Fruit fly (Drosophila melanogaster) whole organism: ENCODE measurements around the gene CG2604.

Experiments used
- CG8478 ChIP-seq: fragments of >200 bp; optimal IDR thresholded peaks from 2 replicates; lab custom pipeline; 2018; ENCODE audit warnings: inconsistent platforms
- Dll ChIP-seq: fragments of >200 bp; optimal IDR thresholded peaks from 2 replicates; lab custom pipeline; 2017
- EcR ChIP-seq, 2 experiments: fragments of >200 bp; optimal IDR thresholded peaks; 2 replicates each; lab custom pipeline; 2017; ENCODE audit warnings: missing biosample characterization in 2 of 2, missing genetic modification characterization in 2 of 2, missing genetic modification reagents in 2 of 2
- pan ChIP-seq: fragments of >200 bp; optimal IDR thresholded peaks from 2 replicates; lab custom pipeline; 2017
- psq ChIP-seq: fragments of >200 bp; optimal IDR thresholded peaks from 2 replicates; lab custom pipeline; 2017

- TF ChIP-seq psq (lab: Kevin White, UChicago), result no peak
- TF ChIP-seq pan (lab: Kevin White, UChicago), result no peak
- no peak for TF ChIP-seq Dll (lab: Kevin White, UChicago)
- TF ChIP-seq CG8478 (lab: Kevin White, UChicago), result no peak
- no peak for TF ChIP-seq EcR (GFP tag; optimal IDR thresholded peaks at IDR 0.05; lab: Kevin White, UChicago)
Measured at dm6 chr3R:5211401-5211800, 11.8 kb downstream of the CG2604 start.
